Worm (Caenorhabditis elegans): ENCODE data around the gene rnr-2.

The rnr-2 gene

ce11 chrIII:4090773-4091172, 3.9 kb downstream of the rnr-2 start, which contains the start of gene C03C10.2:
Gene C03C10.2, plus strand, starts transcription at chrIII:4091073.
- TF ChIP-seq skn-1 (tag; optimal IDR thresholded peaks at IDR 0.05) (no peak), ceh-82 (tag; optimal IDR thresholded peaks at IDR 0.05) (no peak), zag-1 (tag; optimal IDR thresholded peaks at IDR 0.05) (no peak), nhr-43 (tag; optimal IDR thresholded peaks at IDR 0.05; ENCODE audit: poor library complexity, severe bottlenecking) (no peak), mml-1 (tag; optimal IDR thresholded peaks at IDR 0.05) (no peak), ZK546.5 (tag; optimal IDR thresholded peaks at IDR 0.05) (no peak), nhr-237 (tag; optimal IDR thresholded peaks at IDR 0.05) (no peak), ceh-28 (tag; optimal IDR thresholded peaks at IDR 0.05) (no peak), fkh-2 (tag; optimal IDR thresholded peaks at IDR 0.05) (no peak), elt-2 (tag; optimal IDR thresholded peaks at IDR 0.05) (no peak), sea-2 (GFP tag; optimal IDR thresholded peaks at IDR 0.05) (no peak)

DNA sequence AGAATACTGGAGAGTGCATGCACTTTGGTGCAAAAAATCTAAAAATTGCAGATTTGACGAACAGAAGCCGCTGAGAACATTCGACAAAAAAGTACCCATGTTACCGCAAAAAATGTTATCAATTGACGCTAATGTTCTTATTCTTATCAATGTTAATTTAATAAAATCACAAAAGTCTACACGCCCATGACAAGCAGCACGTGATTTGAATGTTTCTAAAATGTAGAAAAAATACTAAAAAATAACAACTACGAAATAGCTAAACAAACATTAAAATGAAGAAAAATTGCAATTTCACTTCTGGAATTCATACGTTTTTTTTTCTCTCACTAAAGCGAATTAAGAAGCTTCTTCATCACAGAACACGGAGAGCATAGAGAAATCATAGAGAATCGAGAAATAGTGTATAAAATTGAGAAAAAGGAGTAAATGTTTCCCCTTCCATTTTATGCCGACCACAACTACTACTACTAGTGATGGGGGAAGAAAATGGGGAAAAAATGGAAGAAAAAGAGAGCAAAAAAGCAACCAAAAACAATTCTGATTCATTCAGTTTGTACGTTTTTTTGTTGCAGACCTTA, 6.3 kb downstream of the rnr-2 start:
- TF ChIP-seq ceh-16 (tag; optimal IDR thresholded peaks at IDR 0.05) = no peak
- TF ChIP-seq pha-4 (tag; optimal IDR thresholded peaks at IDR 0.05) = peak; percentile 74
- no peak for TF ChIP-seq egl-5 (tag; optimal IDR thresholded peaks at IDR 0.05)
- TF ChIP-seq ama-1 (optimal IDR thresholded peaks at IDR 0.05) = peak; percentile 2
- peak; percentile 70 for TF ChIP-seq elt-2 (tag; optimal IDR thresholded peaks at IDR 0.05)
- TF ChIP-seq aly-2 (tag; optimal IDR thresholded peaks at IDR 0.05) = no peak
- no peak for TF ChIP-seq fkh-10 (GFP tag; optimal IDR thresholded peaks at IDR 0.05)
- TF ChIP-seq nhr-28 (tag; optimal IDR thresholded peaks at IDR 0.05) = no peak
- TF ChIP-seq lin-15B (tag; optimal IDR thresholded peaks at IDR 0.05) = peak; percentile 40
- peak; percentile 38 for TF ChIP-seq hmg-11 (tag; optimal IDR thresholded peaks at IDR 0.05)
- TF ChIP-seq zag-1 (tag; optimal IDR thresholded peaks at IDR 0.05) = no peak
- TF ChIP-seq fkh-2 (tag; optimal IDR thresholded peaks at IDR 0.05) = no peak
- no peak for TF ChIP-seq daf-12 (tag; optimal IDR thresholded peaks at IDR 0.05)
- no peak for TF ChIP-seq elt-1 (tag; optimal IDR thresholded peaks at IDR 0.05)
- no peak for TF ChIP-seq nhr-43 (tag; optimal IDR thresholded peaks at IDR 0.05; ENCODE audit: poor library complexity, severe bottlenecking)
- TF ChIP-seq unc-39 (tag; optimal IDR thresholded peaks at IDR 0.05) = no peak
- TF ChIP-seq ztf-4 (tag; optimal IDR thresholded peaks at IDR 0.05) = no peak
- no peak for TF ChIP-seq tbx-2 (tag; optimal IDR thresholded peaks at IDR 0.05)
- peak; percentile 18 for TF ChIP-seq pqm-1 (tag; optimal IDR thresholded peaks at IDR 0.05)
- no peak for TF ChIP-seq fos-1 (tag; optimal IDR thresholded peaks at IDR 0.05)
- peak; percentile 50 for TF ChIP-seq nfya-1 (tag; optimal IDR thresholded peaks at IDR 0.05; ENCODE audit: insufficient read depth)
- TF ChIP-seq sea-2 (GFP tag; optimal IDR thresholded peaks at IDR 0.05) = no peak
- no peak for TF ChIP-seq nhr-77 (tag; optimal IDR thresholded peaks at IDR 0.05)

DNA sequence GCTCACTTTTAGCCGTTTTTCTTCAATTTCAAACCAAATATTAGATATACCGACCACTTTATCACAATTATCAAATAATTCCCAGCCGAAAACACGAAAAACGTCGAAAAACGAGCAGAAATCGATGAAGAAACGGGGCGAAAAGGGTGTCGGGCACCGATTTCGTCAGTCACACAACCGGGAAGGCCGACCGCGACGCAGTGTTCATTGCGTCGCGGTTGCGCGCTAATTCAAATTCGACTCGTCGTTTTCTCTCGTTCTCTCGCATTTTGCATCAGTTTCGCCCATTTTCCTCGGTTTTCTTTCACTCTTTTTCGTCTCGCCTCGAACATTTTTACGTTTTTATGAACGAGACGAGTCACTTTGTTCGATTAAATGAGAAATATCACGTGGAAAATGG, 7.2 kb downstream of the rnr-2 start:
- TF ChIP-seq fos-1 (tag; optimal IDR thresholded peaks at IDR 0.05) = no peak
- TF ChIP-seq pqm-1 (tag; optimal IDR thresholded peaks at IDR 0.05) = peak; percentile 21
- TF ChIP-seq nhr-237 (tag; optimal IDR thresholded peaks at IDR 0.05) = no peak
- no peak for TF ChIP-seq ZK546.5 (tag; optimal IDR thresholded peaks at IDR 0.05)
- TF ChIP-seq unc-39 (tag; optimal IDR thresholded peaks at IDR 0.05) = no peak
- TF ChIP-seq ceh-28 (tag; optimal IDR thresholded peaks at IDR 0.05) = no peak
- no peak for TF ChIP-seq unc-62 (GFP tag; optimal IDR thresholded peaks at IDR 0.05)
- no peak for TF ChIP-seq ztf-4 (tag; optimal IDR thresholded peaks at IDR 0.05)
- TF ChIP-seq pha-4 (tag; optimal IDR thresholded peaks at IDR 0.05) = peak; percentile 65
- TF ChIP-seq mml-1 (tag; optimal IDR thresholded peaks at IDR 0.05) = no peak
- peak; percentile 95 for TF ChIP-seq lin-39 (tag; optimal IDR thresholded peaks at IDR 0.05)
- TF ChIP-seq ceh-9 (tag; optimal IDR thresholded peaks at IDR 0.05) = no peak
- no peak for TF ChIP-seq elt-1 (tag; optimal IDR thresholded peaks at IDR 0.05)
- TF ChIP-seq fkh-10 (GFP tag; optimal IDR thresholded peaks at IDR 0.05) = peak; percentile 13
- TF ChIP-seq jun-1 (tag; optimal IDR thresholded peaks at IDR 0.05) = peak; percentile 57
- peak; percentile 61 for TF ChIP-seq lsy-12 (tag; optimal IDR thresholded peaks at IDR 0.05)
- peak in 1 of 3 experiments; percentile 18 for TF ChIP-seq elt-3 (tag; optimal IDR thresholded peaks at IDR 0.05)
- TF ChIP-seq ceh-82 (tag; optimal IDR thresholded peaks at IDR 0.05) = no peak
- TF ChIP-seq nfya-1 (tag; optimal IDR thresholded peaks at IDR 0.05; ENCODE audit: insufficient read depth) = peak; percentile 84
- TF ChIP-seq lin-15B (tag; optimal IDR thresholded peaks at IDR 0.05) = peak; percentile 99
- no peak for TF ChIP-seq nhr-11 (tag; optimal IDR thresholded peaks at IDR 0.05)
- TF ChIP-seq nhr-12 (tag; optimal IDR thresholded peaks at IDR 0.05) = no peak
- no peak for TF ChIP-seq nhr-28 (tag; optimal IDR thresholded peaks at IDR 0.05)
- peak; percentile 92 for TF ChIP-seq nhr-25 (tag; optimal IDR thresholded peaks at IDR 0.05)
- TF ChIP-seq nhr-76 (tag; optimal IDR thresholded peaks at IDR 0.05) = no peak
- no peak for TF ChIP-seq skn-1 (tag; optimal IDR thresholded peaks at IDR 0.05)
- no peak for TF ChIP-seq ztf-11 (tag; optimal IDR thresholded peaks at IDR 0.05)
- TF ChIP-seq daf-12 (tag; optimal IDR thresholded peaks at IDR 0.05) = no peak
- TF ChIP-seq mdl-1 (tag; optimal IDR thresholded peaks at IDR 0.05) = no peak
- peak; percentile 60 for TF ChIP-seq ama-1 (optimal IDR thresholded peaks at IDR 0.05)
- no peak for TF ChIP-seq R02D3.7 (tag; optimal IDR thresholded peaks at IDR 0.05)
- no peak for TF ChIP-seq nhr-67 (tag; optimal IDR thresholded peaks at IDR 0.05)
- TF ChIP-seq sea-2 (GFP tag; optimal IDR thresholded peaks at IDR 0.05) = no peak
- TF ChIP-seq tbx-2 (tag; optimal IDR thresholded peaks at IDR 0.05) = no peak
- TF ChIP-seq nhr-77 (tag; optimal IDR thresholded peaks at IDR 0.05) = no peak
- TF ChIP-seq snpc-4 (tag; optimal IDR thresholded peaks at IDR 0.05) = peak; percentile 64
- no peak for TF ChIP-seq ceh-16 (tag; optimal IDR thresholded peaks at IDR 0.05)
- no peak for TF ChIP-seq fkh-2 (tag; optimal IDR thresholded peaks at IDR 0.05)
- TF ChIP-seq egl-27 (tag; optimal IDR thresholded peaks at IDR 0.05) = no peak
- TF ChIP-seq nhr-43 (tag; optimal IDR thresholded peaks at IDR 0.05; ENCODE audit: poor library complexity, severe bottlenecking) = peak; percentile 10

Data from whole organism, L3 larva.